Fruit fly (Drosophila melanogaster) whole organism, prepupa: Measurements from ENCODE around the gene ND-18.

ENCODE experiments used
- Blimp-1 ChIP-seq: fragments of 200-800 bp; sonication (Bioruptor generic); optimal IDR thresholded peaks from 3 replicates; lab custom pipeline; 2017; ENCODE audit warnings: missing biosample characterization, missing genetic modification characterization, mild to moderate bottlenecking, moderate library complexity, missing genetic modification reagents
- CG10631 ChIP-seq: fragments of 200-800 bp; sonication (Bioruptor generic); optimal IDR thresholded peaks from 2 replicates; lab custom pipeline; 2016; ENCODE audit warnings: missing biosample characterization, missing genetic modification characterization
- CG11294 ChIP-seq: fragments of 200-800 bp; sonication (Bioruptor generic); IDR thresholded peaks from 2 replicates; pipeline ENCODE4 v1.3.6; 2022; ENCODE audit warnings: missing biosample characterization, missing genetic modification characterization
- CG11762 ChIP-seq: fragments of 200-800 bp; sonication (Bioruptor generic); optimal IDR thresholded peaks from 3 replicates; lab custom pipeline; 2016; ENCODE audit warnings: missing biosample characterization, missing genetic modification characterization; ENCODE audit not compliant: insufficient read depth
- CG15336 ChIP-seq: fragments of 200-800 bp; sonication (Bioruptor generic); IDR thresholded peaks from 2 replicates; pipeline ENCODE4 v1.3.6; 2022; ENCODE audit warnings: missing biosample characterization, missing genetic modification characterization
- CG3032 ChIP-seq: fragments of 200-800 bp; optimal IDR thresholded peaks from 2 replicates; lab custom pipeline; 2019; ENCODE audit warnings: missing biosample characterization, mild to moderate bottlenecking, missing genetic modification characterization, moderate library complexity
- CG31627 ChIP-seq: fragments of 200-800 bp; sonication (Bioruptor generic); optimal IDR thresholded peaks from 3 replicates; lab custom pipeline; 2016; ENCODE audit warnings: missing biosample characterization, missing genetic modification characterization
- CG32006 ChIP-seq: fragments of 200-800 bp; sonication (Bioruptor generic); optimal IDR thresholded peaks from 3 replicates; lab custom pipeline; 2017; ENCODE audit warnings: missing biosample characterization, mild to moderate bottlenecking, missing genetic modification characterization
- CG3919 ChIP-seq: fragments of 200-800 bp; sonication (Bioruptor generic); optimal IDR thresholded peaks from 3 replicates; lab custom pipeline; 2016; ENCODE audit warnings: missing biosample characterization, missing genetic modification characterization
- CG6163 ChIP-seq: fragments of 200-800 bp; sonication (Bioruptor generic); IDR thresholded peaks from 3 replicates; pipeline ENCODE4 v1.3.6; 2022; ENCODE audit warnings: missing biosample characterization, missing genetic modification characterization
- CG6276 ChIP-seq: fragments of 200-800 bp; sonication (Bioruptor generic); optimal IDR thresholded peaks from 2 replicates; lab custom pipeline; 2017; ENCODE audit warnings: missing biosample characterization, mild to moderate bottlenecking, missing genetic modification characterization
- CG6792 ChIP-seq: fragments of 200-800 bp; sonication (Bioruptor generic); optimal IDR thresholded peaks from 3 replicates; lab custom pipeline; 2016; ENCODE audit warnings: missing biosample characterization, missing genetic modification characterization
- CG6854 ChIP-seq: fragments of 200-800 bp; sonication (Bioruptor generic); optimal IDR thresholded peaks from 2 replicates; lab custom pipeline; 2017; ENCODE audit warnings: missing biosample characterization, mild to moderate bottlenecking, missing genetic modification characterization
- CG8119 ChIP-seq: fragments of 200-800 bp; sonication (Bioruptor generic); IDR thresholded peaks from 3 replicates; pipeline ENCODE4 v1.3.6; 2022; ENCODE audit warnings: missing biosample characterization, missing genetic modification characterization
- CG8319 ChIP-seq: fragments of 200-800 bp; sonication (Bioruptor generic); optimal IDR thresholded peaks from 3 replicates; lab custom pipeline; 2016; ENCODE audit warnings: missing biosample characterization, missing genetic modification characterization
- CG8632 ChIP-seq: fragments of 200-800 bp; sonication (Bioruptor generic); optimal IDR thresholded peaks from 3 replicates; lab custom pipeline; 2016; ENCODE audit warnings: missing biosample characterization, missing genetic modification characterization
- CG9139 ChIP-seq: fragments of 200-800 bp; sonication (Bioruptor generic); optimal IDR thresholded peaks from 3 replicates; lab custom pipeline; 2017; ENCODE audit warnings: missing biosample characterization, mild to moderate bottlenecking, missing genetic modification characterization
- Eip75B ChIP-seq: fragments of 200-800 bp; sonication (Bioruptor generic); optimal IDR thresholded peaks from 3 replicates; lab custom pipeline; 2016; ENCODE audit warnings: missing biosample characterization, missing genetic modification characterization
- Eip78C ChIP-seq: fragments of 200-800 bp; sonication (Bioruptor generic); peaks from one replicate; lab custom pipeline; 2016; ENCODE audit warnings: missing biosample characterization, missing genetic modification characterization
- Eip93F ChIP-seq: fragments of 200-800 bp; sonication (Bioruptor generic); optimal IDR thresholded peaks from 2 replicates; lab custom pipeline; 2016; ENCODE audit warnings: missing biosample characterization, mild to moderate bottlenecking, missing genetic modification characterization
- Ets21C ChIP-seq: fragments of 200-800 bp; sonication (Bioruptor generic); optimal IDR thresholded peaks from 3 replicates; lab custom pipeline; 2016; ENCODE audit warnings: missing biosample characterization, missing genetic modification characterization
- Ets96B ChIP-seq: fragments of 200-800 bp; optimal IDR thresholded peaks from 2 replicates; lab custom pipeline; 2019; ENCODE audit warnings: missing biosample characterization, mild to moderate bottlenecking, missing genetic modification characterization, moderate library complexity
- Gug ChIP-seq: fragments of 200-800 bp; sonication (Bioruptor generic); IDR thresholded peaks from 2 replicates; pipeline ENCODE4 v1.3.6; 2022; ENCODE audit warnings: missing biosample characterization, missing genetic modification characterization
- Hr38 ChIP-seq: sonication (Bioruptor generic); optimal IDR thresholded peaks from 2 replicates; lab custom pipeline; 2016; ENCODE audit warnings: missing biosample characterization, missing genetic modification characterization
- Hr4 ChIP-seq: fragments of 200-800 bp; sonication (Bioruptor generic); optimal IDR thresholded peaks from 3 replicates; lab custom pipeline; 2016; ENCODE audit warnings: missing biosample characterization, missing genetic modification characterization
- Met ChIP-seq: fragments of 200-800 bp; sonication (Bioruptor generic); optimal IDR thresholded peaks from 3 replicates; lab custom pipeline; 2016; ENCODE audit warnings: missing biosample characterization, missing genetic modification characterization
- Smox ChIP-seq: fragments of 200-800 bp; sonication (Bioruptor generic); optimal IDR thresholded peaks from 3 replicates; lab custom pipeline; 2016; ENCODE audit warnings: missing biosample characterization, missing genetic modification characterization
- Sox102F ChIP-seq: fragments of 200-800 bp; sonication (Bioruptor generic); optimal IDR thresholded peaks from 2 replicates; lab custom pipeline; 2016; ENCODE audit warnings: missing biosample characterization, mild to moderate bottlenecking, missing genetic modification characterization
- Sox14 ChIP-seq: fragments of 200-800 bp; sonication (Bioruptor generic); optimal IDR thresholded peaks from 3 replicates; lab custom pipeline; 2016; ENCODE audit warnings: missing biosample characterization, missing genetic modification characterization
- Sox15 ChIP-seq: fragments of 200-800 bp; sonication (Bioruptor generic); optimal IDR thresholded peaks from 3 replicates; lab custom pipeline; 2016; ENCODE audit warnings: missing biosample characterization, missing genetic modification characterization
- achi ChIP-seq: fragments of 200-800 bp; sonication (Bioruptor generic); optimal IDR thresholded peaks from 3 replicates; lab custom pipeline; 2016; ENCODE audit warnings: missing biosample characterization, missing genetic modification characterization
- cyc ChIP-seq: fragments of 200-800 bp; sonication (Bioruptor generic); optimal IDR thresholded peaks from 3 replicates; lab custom pipeline; 2016; ENCODE audit warnings: missing biosample characterization, missing genetic modification characterization
- dac ChIP-seq: fragments of 200-800 bp; sonication (Bioruptor generic); optimal IDR thresholded peaks from 2 replicates; lab custom pipeline; 2017; ENCODE audit warnings: missing biosample characterization, mild to moderate bottlenecking, missing genetic modification characterization
- dsx ChIP-seq: fragments of 200-800 bp; optimal IDR thresholded peaks from 3 replicates; lab custom pipeline; 2019; ENCODE audit warnings: missing biosample characterization, mild to moderate bottlenecking, missing genetic modification characterization, moderate library complexity; ENCODE audit not compliant: poor library complexity, severe bottlenecking
- eg ChIP-seq: fragments of 200-800 bp; sonication (Bioruptor generic); IDR thresholded peaks from 3 replicates; pipeline ENCODE4 v1.3.6; 2022; ENCODE audit warnings: missing biosample characterization, missing genetic modification characterization
- esn ChIP-seq: fragments of 200-800 bp; sonication (Bioruptor generic); optimal IDR thresholded peaks from 2 replicates; lab custom pipeline; 2016; ENCODE audit warnings: missing biosample characterization, mild to moderate bottlenecking, missing genetic modification characterization, moderate library complexity
- fd59A ChIP-seq: fragments of 200-800 bp; sonication (Bioruptor generic); optimal IDR thresholded peaks from 2 replicates; lab custom pipeline; 2017; ENCODE audit warnings: missing biosample characterization, mild to moderate bottlenecking, missing genetic modification characterization, missing genetic modification reagents
- fd85E ChIP-seq: fragments of 200-800 bp; sonication (Bioruptor generic); optimal IDR thresholded peaks from 3 replicates; lab custom pipeline; 2016; ENCODE audit warnings: missing biosample characterization, missing genetic modification characterization
- fkh ChIP-seq: fragments of 200-800 bp; sonication (Bioruptor generic); optimal IDR thresholded peaks from 3 replicates; lab custom pipeline; 2017; ENCODE audit warnings: missing biosample characterization, mild to moderate bottlenecking, missing genetic modification characterization, moderate library complexity
- net ChIP-seq: fragments of 200-800 bp; sonication (Bioruptor generic); optimal IDR thresholded peaks from 3 replicates; lab custom pipeline; 2016; ENCODE audit warnings: missing biosample characterization, missing genetic modification characterization
- pdm3 ChIP-seq: fragments of 200-800 bp; sonication (Bioruptor generic); optimal IDR thresholded peaks from 3 replicates; lab custom pipeline; 2016; ENCODE audit warnings: missing biosample characterization, missing genetic modification characterization
- salr ChIP-seq, 2 experiments: fragments of 200-800 bp; sonication (Bioruptor generic); optimal IDR thresholded peaks; 3 replicates each; lab custom pipeline; 2016 to 2018; ENCODE audit warnings: missing biosample characterization in 2 of 2, missing genetic modification characterization in 2 of 2, mild to moderate bottlenecking in 1 of 2
- spab ChIP-seq: fragments of 200-800 bp; sonication (Bioruptor generic); optimal IDR thresholded peaks from 2 replicates; lab custom pipeline; 2017; ENCODE audit warnings: missing biosample characterization, mild to moderate bottlenecking, missing genetic modification characterization, missing genetic modification reagents
- svp ChIP-seq: fragments of 200-800 bp; sonication (Bioruptor generic); peaks from one replicate; lab custom pipeline; 2016; ENCODE audit warnings: missing biosample characterization, missing genetic modification characterization
- vri ChIP-seq: fragments of 200-800 bp; sonication (Bioruptor generic); optimal IDR thresholded peaks from 3 replicates; lab custom pipeline; 2016; ENCODE audit warnings: missing biosample characterization, mild to moderate bottlenecking, missing genetic modification characterization

Gene ND-18

dm6 chrX:19494830-19495610, 2.8 kb downstream of the ND-18 start, which contains the start of the genes ksh, CG14200 and Pfrx (continued):
- TF ChIP-seq Eip93F (GFP tag; lab: Kevin White, UChicago) (no peak), CG9139 (GFP tag; lab: Kevin White, UChicago) (no peak), Gug (GFP tag; lab: Robert Waterston, UW) (no peak), CG6276 (GFP tag; lab: Kevin White, UChicago) (no peak), Hr4 (no peak), CG6163 (GFP tag; lab: Robert Waterston, UW) (no peak), dsx (GFP tag; lab: Kevin White, UChicago) (peak; percentile 67), fd85E (no peak)

dm6 chrX:19495611-19496583, 3.7 kb downstream of the ND-18 start:
- TF ChIP-seq CG6854 (GFP tag; lab: Kevin White, UChicago) (no peak), Sox14 (GFP tag; lab: Kevin White, UChicago) (peak; percentile 66), CG10631 (GFP tag; lab: Kevin White, UChicago) (peak; percentile 69), CG3032 (tag; lab: Kevin White, UChicago) (peak; percentile 57), CG8319 (GFP tag; lab: Kevin White, UChicago) (peak; percentile 35), CG6276 (GFP tag; lab: Kevin White, UChicago) (peak; percentile 58), dsx (GFP tag; lab: Kevin White, UChicago) (no peak), Eip93F (GFP tag; lab: Kevin White, UChicago) (no peak), CG31627 (GFP tag; lab: Kevin White, UChicago) (peak; percentile 69), CG9139 (GFP tag; lab: Kevin White, UChicago) (no peak), CG11762 (peak; percentile 38), CG3919 (GFP tag; lab: Kevin White, UChicago) (peak; percentile 61), Ets21C (peak; percentile 3), Hr4 (peak; percentile 74), spab (GFP tag; lab: Kevin White, UChicago) (no peak), pdm3 (GFP tag; lab: Kevin White, UChicago) (peak; percentile 77), eg (peak; percentile 84), dac (peak; percentile 66), CG8119 (peak; percentile 77), CG15336 (GFP tag; lab: Robert Waterston, UW) (peak; percentile 72), Sox15 (GFP tag; lab: Kevin White, UChicago) (peak; percentile 50), CG6792 (GFP tag; lab: Kevin White, UChicago) (peak; percentile 62), Sox102F (peak; percentile 64), Hr38 (no peak), Ets96B (peak; percentile 56), CG11294 (peak; percentile 47; the same call in 1 of the 2 replicates), esn (peak; percentile 61), fd59A (GFP tag; lab: Kevin White, UChicago) (peak; percentile 45), CG32006 (GFP tag; lab: Kevin White, UChicago) (peak; percentile 84), fkh (GFP tag; lab: Kevin White, UChicago) (peak; percentile 60), svp (peak; percentile 82), Gug (GFP tag; lab: Robert Waterston, UW) (peak; percentile 73), salr (GFP tag; optimal IDR thresholded peaks at IDR 0.05; lab: Kevin White, UChicago) (peak in 1 of 2 experiments; percentile 59), achi (peak; percentile 53), Eip78C (GFP tag; lab: Kevin White, UChicago) (peak; percentile 90), Smox (GFP tag; lab: Kevin White, UChicago) (peak; percentile 60), Blimp-1 (no peak), vri (GFP tag; lab: Kevin White, UChicago) (no peak), net (GFP tag; lab: Kevin White, UChicago) (peak; percentile 58), Met (peak; percentile 73), CG8632 (GFP tag; lab: Kevin White, UChicago) (peak; percentile 56), cyc (GFP tag; lab: Kevin White, UChicago) (peak; percentile 63), Eip75B (GFP tag; lab: Kevin White, UChicago) (peak; percentile 62)
